Fruit fly (Drosophila melanogaster) whole organism, adult: ENCODE results near the gene CG31249.
A peak's percentile ranks its signal among the peaks of the same experiment; 100 is the strongest.

Experiments used
- CG11617 ChIP-seq: fragments of 200-800 bp; sonication (Bioruptor generic); optimal IDR thresholded peaks from 2 replicates; lab custom pipeline; 2017; ENCODE audit warnings: mild to moderate bottlenecking, missing biosample characterization, missing genetic modification reagents, missing genetic modification characterization
- CG12768 ChIP-seq: fragments of 200-800 bp; sonication (Bioruptor generic); optimal IDR thresholded peaks from 2 replicates; lab custom pipeline; 2017; ENCODE audit warnings: missing biosample characterization, missing genetic modification characterization, mild to moderate bottlenecking, moderate library complexity, missing genetic modification reagents
- CG14711 ChIP-seq: fragments of 200-800 bp; sonication (Bioruptor generic); optimal IDR thresholded peaks from 2 replicates; lab custom pipeline; 2018; ENCODE audit warnings: missing biosample characterization, mild to moderate bottlenecking, missing genetic modification characterization, moderate library complexity
- CG1620 ChIP-seq: fragments of 200-800 bp; sonication (Bioruptor generic); optimal IDR thresholded peaks from 2 replicates; lab custom pipeline; 2016; ENCODE audit warnings: missing biosample characterization, missing genetic modification characterization
- CG33017 ChIP-seq: fragments of 200-800 bp; sonication (Bioruptor generic); optimal IDR thresholded peaks from 2 replicates; lab custom pipeline; 2018; ENCODE audit warnings: missing biosample characterization, mild to moderate bottlenecking, missing genetic modification characterization, moderate library complexity
- CG5204 ChIP-seq: fragments of 200-800 bp; sonication (Bioruptor generic); optimal IDR thresholded peaks from 2 replicates; lab custom pipeline; 2016; ENCODE audit warnings: missing biosample characterization, missing genetic modification characterization
- CG7045 ChIP-seq: fragments of 200-800 bp; sonication (Bioruptor generic); optimal IDR thresholded peaks from 2 replicates; lab custom pipeline; 2017; ENCODE audit warnings: missing biosample characterization, mild to moderate bottlenecking, missing genetic modification characterization
- CG7101 ChIP-seq: fragments of 200-800 bp; sonication (Bioruptor generic); optimal IDR thresholded peaks from 2 replicates; lab custom pipeline; 2018; ENCODE audit warnings: missing biosample characterization, mild to moderate bottlenecking, missing genetic modification characterization, moderate library complexity
- Clk ChIP-seq: fragments of 200-800 bp; sonication (Bioruptor generic); optimal IDR thresholded peaks from 2 replicates; lab custom pipeline; 2017; ENCODE audit warnings: missing biosample characterization, missing genetic modification characterization
- Crg-1 ChIP-seq: fragments of 200-800 bp; sonication (Bioruptor generic); optimal IDR thresholded peaks from 2 replicates; lab custom pipeline; 2016; ENCODE audit warnings: missing biosample characterization, missing genetic modification characterization
- Hr96 ChIP-seq: fragments of 200-800 bp; sonication (Bioruptor generic); optimal IDR thresholded peaks from 2 replicates; lab custom pipeline; 2016; ENCODE audit warnings: missing biosample characterization, missing genetic modification characterization
- Mnt ChIP-seq: fragments of 200-800 bp; sonication (Bioruptor generic); optimal IDR thresholded peaks from 2 replicates; lab custom pipeline; 2016; ENCODE audit warnings: missing biosample characterization, mild to moderate bottlenecking, missing genetic modification characterization
- bab1 ChIP-seq: fragments of 200-800 bp; sonication (Bioruptor generic); optimal IDR thresholded peaks from 3 replicates; lab custom pipeline; 2019; ENCODE audit warnings: missing biosample characterization, mild to moderate bottlenecking, missing genetic modification characterization, moderate library complexity
- cic ChIP-seq: fragments of 200-800 bp; sonication (Bioruptor generic); optimal IDR thresholded peaks from 2 replicates; lab custom pipeline; 2017; ENCODE audit warnings: missing biosample characterization, mild to moderate bottlenecking, missing genetic modification characterization, moderate library complexity
- cnc ChIP-seq, 2 experiments: fragments of >200 bp; optimal IDR thresholded peaks; 2 replicates each; lab custom pipeline; 2017
- kay ChIP-seq: fragments of 200-800 bp; sonication (Bioruptor generic); peaks from one replicate; lab custom pipeline; 2016; ENCODE audit warnings: missing biosample characterization, missing genetic modification characterization, borderline replicate concordance
- ovo ChIP-seq: fragments of 200-800 bp; sonication (Bioruptor generic); optimal IDR thresholded peaks from 2 replicates; lab custom pipeline; 2016; ENCODE audit warnings: missing biosample characterization, missing genetic modification characterization
- pad ChIP-seq: fragments of 200-800 bp; sonication (Bioruptor generic); optimal IDR thresholded peaks from 3 replicates; lab custom pipeline; 2017; ENCODE audit warnings: missing biosample characterization, missing genetic modification characterization, mild to moderate bottlenecking, moderate library complexity, missing genetic modification reagents
- tj ChIP-seq: fragments of 200-800 bp; sonication (Bioruptor generic); optimal IDR thresholded peaks from 3 replicates; lab custom pipeline; 2017; ENCODE audit warnings: missing biosample characterization, mild to moderate bottlenecking, missing genetic modification characterization, moderate library complexity
- toe ChIP-seq: fragments of 200-800 bp; sonication (Bioruptor generic); optimal IDR thresholded peaks from 2 replicates; lab custom pipeline; 2016; ENCODE audit warnings: missing biosample characterization, missing genetic modification characterization

Gene CG31249

DNA sequence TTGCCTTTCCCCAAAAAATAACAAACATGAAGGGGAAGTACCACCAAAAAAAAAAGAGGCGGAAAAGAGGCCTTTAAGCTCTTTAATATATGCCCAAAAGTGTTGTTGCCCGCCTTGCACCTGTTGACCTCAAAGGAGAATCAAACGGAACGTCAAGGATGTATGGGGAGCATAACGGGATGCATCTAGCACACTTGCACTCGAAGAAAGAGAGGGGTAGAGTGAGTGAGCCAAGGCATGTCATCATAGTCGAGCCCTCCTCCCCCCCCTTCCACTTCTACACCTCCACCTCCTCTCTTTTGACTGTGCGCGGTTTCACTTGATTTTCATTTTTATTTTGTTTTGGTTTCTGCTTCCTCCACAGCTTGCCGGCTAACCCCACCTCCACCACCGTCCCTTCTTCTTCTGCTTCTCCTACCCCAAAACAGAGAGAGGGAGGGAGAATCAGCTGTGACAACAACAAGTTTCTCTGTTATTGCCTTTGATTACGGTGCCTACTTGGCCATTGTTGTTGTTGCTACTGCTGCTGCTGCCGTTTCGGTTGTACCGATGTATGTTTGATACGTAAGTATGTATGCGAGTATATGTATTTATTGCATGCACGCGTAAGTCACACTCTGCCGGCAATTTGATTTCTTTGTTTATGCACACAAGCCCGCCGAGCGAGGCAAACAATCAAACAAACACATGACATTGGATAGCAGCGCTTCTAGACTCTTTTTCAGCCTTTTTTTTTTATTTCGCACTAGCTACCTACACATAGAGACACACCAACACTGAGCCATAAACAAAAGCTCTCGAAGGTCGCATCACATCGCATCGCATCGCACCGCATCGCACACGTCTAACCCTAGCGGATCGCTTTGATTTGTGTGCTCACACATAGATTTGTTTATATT, 26.0 kb upstream of the CG31249 start:
- TF ChIP-seq ovo (GFP tag; lab: Kevin White, UChicago) = peak; percentile 29
- TF ChIP-seq tj (GFP tag; lab: Kevin White, UChicago) = peak; percentile 56
- TF ChIP-seq CG12768 (GFP tag; lab: Kevin White, UChicago) = peak; percentile 28
- peak; percentile 27 for TF ChIP-seq cic (GFP tag; lab: Kevin White, UChicago)
- TF ChIP-seq pad (GFP tag; lab: Kevin White, UChicago) = peak; percentile 82
- no peak for TF ChIP-seq CG11617 (GFP tag; lab: Kevin White, UChicago)

DNA sequence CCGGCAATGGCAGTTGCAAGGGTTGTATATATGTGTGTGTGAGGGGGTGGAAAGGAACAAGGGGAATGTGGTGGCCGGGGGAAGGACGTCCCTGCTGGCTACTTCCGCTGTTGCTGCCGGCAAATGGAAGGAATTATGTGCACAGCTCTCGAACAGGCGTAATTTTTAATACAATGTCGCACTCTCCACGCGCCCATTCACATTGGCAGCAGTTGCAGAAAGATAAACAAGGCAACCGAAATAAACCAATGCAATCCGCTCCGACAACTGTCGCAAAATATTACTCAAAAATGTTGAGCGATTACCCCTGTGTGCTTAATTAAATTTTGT, 24.7 kb upstream of the CG31249 start:
- TF ChIP-seq pad (GFP tag; lab: Kevin White, UChicago) (no peak), Clk (GFP tag; lab: Kevin White, UChicago) (no peak), CG7101 (tag; lab: Kevin White, UChicago) (no peak), ovo (GFP tag; lab: Kevin White, UChicago) (no peak), CG1620 (GFP tag; lab: Kevin White, UChicago) (no peak), CG5204 (GFP tag; lab: Kevin White, UChicago) (no peak), Mnt (GFP tag; lab: Kevin White, UChicago) (no peak), CG11617 (GFP tag; lab: Kevin White, UChicago) (no peak), kay (GFP tag; lab: Kevin White, UChicago) (no peak)

DNA sequence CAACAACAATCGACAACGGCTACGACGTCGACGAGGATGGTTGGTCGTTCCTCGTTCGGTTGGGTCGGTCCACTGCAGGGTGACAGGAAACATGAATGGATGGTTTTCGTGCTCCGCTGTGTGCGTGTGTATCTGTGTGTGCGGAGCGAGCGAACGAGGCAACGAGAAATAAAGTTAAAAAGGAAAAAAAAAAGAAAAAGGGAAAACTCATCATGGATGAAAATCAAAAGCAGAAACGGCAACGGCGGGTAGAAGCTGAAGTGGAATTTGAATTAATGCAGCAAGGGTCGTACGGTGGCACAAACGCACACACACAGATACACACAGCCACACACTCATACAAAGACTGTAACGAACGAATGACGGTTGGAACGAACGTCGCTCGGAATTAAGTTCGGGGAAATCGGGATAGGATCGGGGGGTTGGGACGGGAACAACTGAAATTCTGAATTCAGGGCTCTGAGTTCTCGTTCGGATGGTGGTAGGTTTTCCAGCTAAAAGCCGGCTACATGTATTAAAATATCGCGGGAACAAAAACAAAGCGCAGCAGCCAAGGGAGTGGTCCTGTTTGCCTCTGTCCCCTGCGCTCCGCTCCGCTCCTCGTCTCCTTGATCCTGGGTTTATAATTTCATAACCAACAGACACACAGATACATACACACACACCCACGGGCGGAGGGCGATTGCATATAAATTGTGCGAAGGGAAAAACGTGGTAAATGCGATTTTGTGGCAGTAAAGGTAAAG, 24.2 kb upstream of the CG31249 start:
- TF ChIP-seq ovo (GFP tag; lab: Kevin White, UChicago) (no peak), CG1620 (GFP tag; lab: Kevin White, UChicago) (no peak), Clk (GFP tag; lab: Kevin White, UChicago) (no peak), CG12768 (GFP tag; lab: Kevin White, UChicago) (no peak), bab1 (GFP tag; lab: Kevin White, UChicago) (no peak), CG7101 (tag; lab: Kevin White, UChicago) (no peak), tj (GFP tag; lab: Kevin White, UChicago) (no peak), Hr96 (GFP tag; lab: Kevin White, UChicago) (no peak), cic (GFP tag; lab: Kevin White, UChicago) (no peak), cnc (optimal IDR thresholded peaks at IDR 0.05; lab: Kevin White, UChicago) (no peak), pad (GFP tag; lab: Kevin White, UChicago) (no peak), CG14711 (tag; lab: Kevin White, UChicago) (no peak), Mnt (GFP tag; lab: Kevin White, UChicago) (no peak), CG33017 (tag; lab: Kevin White, UChicago) (no peak), CG7045 (GFP tag; lab: Kevin White, UChicago) (no peak), Crg-1 (GFP tag; lab: Kevin White, UChicago) (no peak), toe (GFP tag; lab: Kevin White, UChicago) (no peak), CG11617 (GFP tag; lab: Kevin White, UChicago) (no peak), CG5204 (GFP tag; lab: Kevin White, UChicago) (no peak), kay (GFP tag; lab: Kevin White, UChicago) (no peak)

DNA sequence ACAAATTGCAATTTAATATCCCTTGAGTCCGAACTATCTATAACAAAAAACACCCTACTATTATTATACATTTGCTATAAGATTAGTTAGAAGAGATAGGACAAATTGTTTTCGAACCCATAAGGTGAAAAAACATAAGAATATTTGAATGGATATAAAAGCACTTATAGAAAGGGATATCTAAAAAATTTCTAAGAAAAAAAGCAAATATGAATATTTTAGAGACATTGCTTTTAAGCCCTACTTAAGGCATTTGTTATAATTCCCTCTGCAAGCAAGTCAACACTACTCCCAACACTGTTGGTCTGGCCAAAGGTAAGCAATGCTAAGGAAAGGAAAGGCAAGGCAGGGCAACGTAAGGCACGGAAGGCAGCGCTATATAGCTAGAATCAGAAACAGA, 23.5 kb upstream of the CG31249 start:
- TF ChIP-seq ovo (GFP tag; lab: Kevin White, UChicago) (no peak), Clk (GFP tag; lab: Kevin White, UChicago) (no peak), CG14711 (tag; lab: Kevin White, UChicago) (no peak), CG1620 (GFP tag; lab: Kevin White, UChicago) (no peak), cic (GFP tag; lab: Kevin White, UChicago) (no peak), toe (GFP tag; lab: Kevin White, UChicago) (no peak), kay (GFP tag; lab: Kevin White, UChicago) (no peak), CG5204 (GFP tag; lab: Kevin White, UChicago) (no peak)

DNA sequence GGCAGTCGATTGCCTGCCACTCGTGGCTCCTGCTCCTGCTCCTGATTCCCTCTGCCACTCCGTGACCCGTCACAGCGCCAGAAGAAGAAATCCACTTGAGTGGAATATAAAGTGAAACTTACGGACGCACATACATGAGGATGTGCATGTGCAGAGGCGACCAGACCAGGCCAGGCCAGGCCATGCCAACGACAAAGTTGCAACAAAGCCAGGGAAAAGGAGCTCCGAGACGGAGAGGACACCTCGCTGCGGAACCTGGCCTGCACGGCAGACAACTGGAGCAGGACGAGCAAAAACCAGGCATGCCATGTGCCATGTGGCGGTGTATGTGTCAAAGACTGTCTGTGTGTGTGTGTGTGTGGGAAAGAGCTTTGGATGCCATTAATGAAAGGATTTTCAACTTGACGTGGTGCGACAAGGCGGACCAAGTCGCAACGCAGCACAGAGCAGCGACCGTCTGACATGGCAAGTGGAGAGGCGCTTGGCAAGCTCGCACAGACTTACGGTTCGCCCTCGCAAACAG, 22.8 kb upstream of the CG31249 start:
- TF ChIP-seq CG1620 (GFP tag; lab: Kevin White, UChicago) = no peak
- no peak for TF ChIP-seq CG33017 (tag; lab: Kevin White, UChicago)
- TF ChIP-seq CG12768 (GFP tag; lab: Kevin White, UChicago) = no peak
- TF ChIP-seq tj (GFP tag; lab: Kevin White, UChicago) = no peak
- TF ChIP-seq toe (GFP tag; lab: Kevin White, UChicago) = no peak
